Worm (Caenorhabditis elegans): Measurements from ENCODE around the gene adm-2.

DNA sequence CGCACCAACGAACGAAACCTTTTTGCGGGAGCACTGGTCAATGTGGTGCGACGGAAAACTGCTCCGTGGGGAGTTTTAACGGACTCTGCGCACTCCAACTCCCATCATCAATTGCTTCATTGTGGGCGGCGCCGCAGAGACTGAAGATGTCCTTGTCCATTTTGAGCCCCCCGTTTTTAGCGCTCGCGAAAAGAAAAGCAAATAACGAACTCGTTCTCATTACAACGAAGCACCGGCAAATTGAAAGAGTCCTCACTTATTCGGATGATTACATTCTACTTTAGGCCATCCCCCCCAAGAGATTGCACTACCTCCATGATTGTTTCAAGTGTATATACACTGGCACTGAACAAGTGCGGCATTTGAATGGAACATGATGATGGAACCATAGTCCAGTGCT, 41.0 kb upstream of the adm-2 start, which contains the start of gene acr-9:
- TF ChIP-seq ama-1 (optimal IDR thresholded peaks at IDR 0.05) = no peak
- no peak for TF ChIP-seq ceh-13 (GFP tag; optimal IDR thresholded peaks at IDR 0.05)
- TF ChIP-seq hmbx-1 (tag; optimal IDR thresholded peaks at IDR 0.05) = no peak
- no peak for TF ChIP-seq aly-1 (tag; optimal IDR thresholded peaks at IDR 0.05)
- no peak for TF ChIP-seq hmg-4 (GFP tag; optimal IDR thresholded peaks at IDR 0.05)
- no peak for TF ChIP-seq B0310.2 (tag; optimal IDR thresholded peaks at IDR 0.05)
- no peak for TF ChIP-seq tbx-11 (GFP tag; IDR thresholded peaks at IDR 0.05)
- TF ChIP-seq sea-1 (GFP tag; conservative IDR thresholded peaks at IDR 0.05) = no peak
- TF ChIP-seq flt-1 (GFP tag; IDR thresholded peaks at IDR 0.05) = no peak
- no peak for TF ChIP-seq tbx-37 (GFP tag; conservative IDR thresholded peaks at IDR 0.05)
- no peak for TF ChIP-seq ets-7 (tag; optimal IDR thresholded peaks at IDR 0.05)
- TF ChIP-seq ceh-36 (tag; optimal IDR thresholded peaks at IDR 0.05) = no peak

All from whole organism, early embryonic.